Worm (Caenorhabditis elegans) whole organism, mixed stage, embryonic: ENCODE data around the gene tomm-40.

Experiments used
- ceh-43 ChIP-seq: fragments of 200-800 bp; sonication (Bioruptor generic); optimal IDR thresholded peaks from 2 replicates; lab custom pipeline; 2018; ENCODE audit warnings: mild to moderate bottlenecking, missing genetic modification characterization, moderate library complexity, missing compliant biosample characterization
- elt-3 ChIP-seq: fragments of 150-350 bp; optimal IDR thresholded peaks from 2 replicates; lab custom pipeline; 2014; ENCODE audit warnings: missing biosample characterization, missing genetic modification characterization
- ham-2 ChIP-seq: fragments of 200-800 bp; sonication (Bioruptor generic); optimal IDR thresholded peaks from 2 replicates; lab custom pipeline; 2018; ENCODE audit warnings: mild to moderate bottlenecking, missing genetic modification characterization, missing compliant biosample characterization
- mep-1 ChIP-seq: fragments of 150-350 bp; optimal IDR thresholded peaks from 2 replicates; lab custom pipeline; 2017; ENCODE audit warnings: missing biosample characterization, missing genetic modification reagents, missing genetic modification characterization, inconsistent platforms
- nhr-12 ChIP-seq: fragments of 150-350 bp; optimal IDR thresholded peaks from 2 replicates; lab custom pipeline; 2014; ENCODE audit warnings: missing biosample characterization, missing genetic modification characterization
- nhr-237 ChIP-seq: fragments of 150-350 bp; optimal IDR thresholded peaks from 2 replicates; lab custom pipeline; 2014; ENCODE audit warnings: missing biosample characterization, missing genetic modification characterization
- nhr-76 ChIP-seq: sonication (generic microtip); optimal IDR thresholded peaks from 2 replicates; lab custom pipeline; 2017; ENCODE audit warnings: missing biosample characterization, missing genetic modification characterization
- pha-4 ChIP-seq: fragments of 150-350 bp; optimal IDR thresholded peaks from 2 replicates; lab custom pipeline; 2018; ENCODE audit warnings: missing biosample characterization, missing genetic modification reagents, missing genetic modification characterization
- snpc-4 ChIP-seq: fragments of 150-350 bp; optimal IDR thresholded peaks from 2 replicates; lab custom pipeline; 2014; ENCODE audit warnings: missing biosample characterization, missing genetic modification characterization
- unc-39 ChIP-seq: fragments of 150-350 bp; optimal IDR thresholded peaks from 2 replicates; lab custom pipeline; 2014; ENCODE audit warnings: missing biosample characterization, missing genetic modification characterization
- unc-62 ChIP-seq: fragments of 150-350 bp; optimal IDR thresholded peaks from 2 replicates; lab custom pipeline; 2014; ENCODE audit warnings: missing biosample characterization, missing genetic modification reagents, missing genetic modification characterization
- ztf-11 ChIP-seq: fragments of 150-350 bp; optimal IDR thresholded peaks from 2 replicates; lab custom pipeline; 2014; ENCODE audit warnings: missing biosample characterization, missing genetic modification characterization

ce11 chrII:8959081-8959480 lies 14.3 kb downstream of the tomm-40 start:
- TF ChIP-seq nhr-12, result no peak
- no peak for TF ChIP-seq elt-3 (tag; lab: Kevin White, UChicago)
- TF ChIP-seq nhr-237 (tag; lab: Kevin White, UChicago), result no peak
- TF ChIP-seq unc-62 (GFP tag; lab: Kevin White, UChicago), result peak; percentile 21
- TF ChIP-seq ztf-11 (tag; lab: Kevin White, UChicago), result no peak
- TF ChIP-seq ceh-43, result no peak
- TF ChIP-seq snpc-4 (tag; lab: Kevin White, UChicago), result no peak
- TF ChIP-seq unc-39 (tag; lab: Kevin White, UChicago), result no peak
- no peak for TF ChIP-seq nhr-76 (tag; lab: Kevin White, UChicago)
- no peak for TF ChIP-seq ham-2 (GFP tag; lab: Kevin White, UChicago)
- no peak for TF ChIP-seq pha-4 (tag; lab: Kevin White, UChicago)
- no peak for TF ChIP-seq mep-1 (tag; lab: Kevin White, UChicago)
